In genomic region chr3L:10810539-10811443, dm6 we compare ENCODE assay signal across 1 fruit fly cellular context.
TF ChIP-seq lines count a peak whose summit lies in the region.

No protein-coding gene starts in this region.

TF ChIP-seq in whole organism, embryonic, 481 proteins besides CTCF, POLR2A, EP300 and RAD21 (continued from another document and continues in another):
- TF ChIP-seq ems (GFP tag; optimal IDR thresholded peaks at IDR 0.05; lab: Kevin White, UChicago) (no peak), Pdp1 (GFP tag; optimal IDR thresholded peaks at IDR 0.05; lab: Kevin White, UChicago) (peak; percentile 17 to 42), fru (optimal IDR thresholded peaks at IDR 0.05; lab: Kevin White, UChicago) (peak; percentile 29), klu (GFP tag; IDR thresholded peaks at IDR 0.05; lab: Robert Waterston, UW) (peak; percentile 48; the same call in 1 of the 2 replicates), sisA (GFP tag; IDR thresholded peaks at IDR 0.05; lab: Robert Waterston, UW) (peak; percentile 45), CG6813 (GFP tag; optimal IDR thresholded peaks at IDR 0.05; lab: Kevin White, UChicago) (peak; percentile 33), CG10274 (GFP tag; optimal IDR thresholded peaks at IDR 0.05; lab: Kevin White, UChicago) (no peak), CG32767 (GFP tag; IDR thresholded peaks at IDR 0.05; lab: Robert Waterston, UW) (peak; percentile 59; the same call in 1 of the 2 replicates), da (GFP tag; optimal IDR thresholded peaks at IDR 0.05; lab: Kevin White, UChicago) (no peak), B-H1 (GFP tag; IDR thresholded peaks at IDR 0.05; lab: Robert Waterston, UW) (peak; percentile 58), insv (GFP tag; optimal IDR thresholded peaks at IDR 0.05; lab: Kevin White, UChicago) (no peak), CG16779 (GFP tag; IDR thresholded peaks at IDR 0.05; lab: Robert Waterston, UW) (no peak), Side (GFP tag; optimal IDR thresholded peaks at IDR 0.05; lab: Kevin White, UChicago) (no peak), CG15073 (GFP tag; optimal IDR thresholded peaks at IDR 0.05; lab: Kevin White, UChicago) (peak; percentile 29), Oli (tag; optimal IDR thresholded peaks at IDR 0.05; lab: Kevin White, UChicago) (peak; percentile 79), zen2 (GFP tag; IDR thresholded peaks at IDR 0.05; lab: Robert Waterston, UW; ENCODE audit: partially characterized antibody) (no peak), cad (GFP tag; optimal IDR thresholded peaks at IDR 0.05; lab: Kevin White, UChicago) (no peak), CG12071 (GFP tag; optimal IDR thresholded peaks at IDR 0.05; lab: Kevin White, UChicago) (no peak), Sox102F (GFP tag; optimal IDR thresholded peaks at IDR 0.05; lab: Kevin White, UChicago) (peak; percentile 83), CG9437 (GFP tag; optimal IDR thresholded peaks at IDR 0.05; lab: Kevin White, UChicago) (peak; percentile 43), CG10959 (GFP tag; IDR thresholded peaks at IDR 0.05; lab: Robert Waterston, UW) (no peak), CG4404 (GFP tag; IDR thresholded peaks at IDR 0.05; lab: Robert Waterston, UW) (no peak; the same call in 1 of the 2 replicates), CG7745 (tag; optimal IDR thresholded peaks at IDR 0.05; lab: Kevin White, UChicago) (no peak), CG18599 (GFP tag; optimal IDR thresholded peaks at IDR 0.05; lab: Kevin White, UChicago) (peak; percentile 92), Doc2 (GFP tag; IDR thresholded peaks at IDR 0.05; lab: Robert Waterston, UW) (no peak), abd-A (tag; optimal IDR thresholded peaks at IDR 0.05; lab: Kevin White, UChicago) (peak; percentile 95), CG13287 (GFP tag; IDR thresholded peaks at IDR 0.05; lab: Robert Waterston, UW; ENCODE audit: partially characterized antibody) (no peak), gfzf (GFP tag; optimal IDR thresholded peaks at IDR 0.05; lab: Kevin White, UChicago) (no peak), Sin3A (optimal IDR thresholded peaks at IDR 0.05; lab: Kevin White, UChicago) (no peak), CrebB (tag; optimal IDR thresholded peaks at IDR 0.05; lab: Kevin White, UChicago) (peak; percentile 42), CG2129 (GFP tag; IDR thresholded peaks at IDR 0.05; lab: Robert Waterston, UW; ENCODE audit: partially characterized antibody) (no peak), CG8089 (GFP tag; optimal IDR thresholded peaks at IDR 0.05; lab: Kevin White, UChicago) (no peak), CG1602 (GFP tag; optimal IDR thresholded peaks at IDR 0.05; lab: Kevin White, UChicago) (peak; percentile 44), CG10543 (GFP tag; optimal IDR thresholded peaks at IDR 0.05; lab: Kevin White, UChicago) (peak; percentile 65), Awh (GFP tag; IDR thresholded peaks at IDR 0.05; lab: Robert Waterston, UW) (peak; percentile 70), CG2678 (tag; optimal IDR thresholded peaks at IDR 0.05; lab: Kevin White, UChicago) (peak; percentile 89), CG3847 (GFP tag; IDR thresholded peaks at IDR 0.05; lab: Robert Waterston, UW) (peak; percentile 54), grau (tag; optimal IDR thresholded peaks at IDR 0.05; lab: Kevin White, UChicago) (peak; percentile 81), CG4730 (GFP tag; IDR thresholded peaks at IDR 0.05; lab: Robert Waterston, UW) (peak; percentile 43), Hr78 (GFP tag; optimal IDR thresholded peaks at IDR 0.05; lab: Kevin White, UChicago) (no peak), CG14860 (GFP tag; IDR thresholded peaks at IDR 0.05; lab: Robert Waterston, UW; ENCODE audit: partially characterized antibody) (no peak), CG1529 (GFP tag; optimal IDR thresholded peaks at IDR 0.05; lab: Kevin White, UChicago) (peak; percentile 54), Atf6 (GFP tag; IDR thresholded peaks at IDR 0.05; lab: Robert Waterston, UW) (peak; percentile 74), CG6689 (GFP tag; IDR thresholded peaks at IDR 0.05; lab: Robert Waterston, UW) (peak; percentile 57), Nf-YB (GFP tag; optimal IDR thresholded peaks at IDR 0.05; lab: Kevin White, UChicago) (peak; percentile 38), CG11093 (GFP tag; IDR thresholded peaks at IDR 0.05; lab: Robert Waterston, UW) (peak; percentile 49; the same call in 2 of the 3 replicates), CG1647 (GFP tag; optimal IDR thresholded peaks at IDR 0.05; lab: Kevin White, UChicago) (no peak), CHES-1-like (GFP tag; optimal IDR thresholded peaks at IDR 0.05; lab: Kevin White, UChicago) (no peak), aop (GFP tag; IDR thresholded peaks at IDR 0.05; lab: Robert Waterston, UW) (no peak), ase (GFP tag; IDR thresholded peaks at IDR 0.05; lab: Robert Waterston, UW) (peak; percentile 54; the same call in 1 of the 3 replicates), CG10267 (tag; optimal IDR thresholded peaks at IDR 0.05; lab: Kevin White, UChicago) (peak; percentile 66), HmgD (GFP tag; optimal IDR thresholded peaks at IDR 0.05; lab: Kevin White, UChicago) (no peak), dm (GFP tag; optimal IDR thresholded peaks at IDR 0.05; lab: Kevin White, UChicago) (peak; percentile 6), cwo (GFP tag; optimal IDR thresholded peaks at IDR 0.05; lab: Kevin White, UChicago) (peak; percentile 83), CG9727 (GFP tag; optimal IDR thresholded peaks at IDR 0.05; lab: Kevin White, UChicago) (peak; percentile 72), dati (GFP tag; IDR thresholded peaks at IDR 0.05; lab: Robert Waterston, UW) (no peak), emc (GFP tag; optimal IDR thresholded peaks at IDR 0.05; lab: Kevin White, UChicago) (no peak), CG11695 (GFP tag; IDR thresholded peaks at IDR 0.05; lab: Robert Waterston, UW) (peak; percentile 69; the same call in 2 of the 3 replicates), Ssrp (tag; optimal IDR thresholded peaks at IDR 0.05; lab: Kevin White, UChicago) (peak; percentile 61), dmrt99B (tag; optimal IDR thresholded peaks at IDR 0.05; lab: Kevin White, UChicago) (peak; percentile 87), CG6683 (GFP tag; optimal IDR thresholded peaks at IDR 0.05; lab: Kevin White, UChicago) (peak; percentile 70), CG16815 (GFP tag; optimal IDR thresholded peaks at IDR 0.05; lab: Kevin White, UChicago) (peak; percentile 42), CG7372 (GFP tag; IDR thresholded peaks at IDR 0.05; lab: Robert Waterston, UW) (peak; percentile 39), CG8281 (tag; optimal IDR thresholded peaks at IDR 0.05; lab: Kevin White, UChicago) (peak; percentile 23), jigr1 (GFP tag; IDR thresholded peaks at IDR 0.05; lab: Robert Waterston, UW) (no peak), usp (GFP tag; optimal IDR thresholded peaks at IDR 0.05; lab: Kevin White, UChicago) (no peak), stwl (tag; optimal IDR thresholded peaks at IDR 0.05; lab: Kevin White, UChicago) (peak; percentile 47), CG17568 (GFP tag; optimal IDR thresholded peaks at IDR 0.05; lab: Kevin White, UChicago) (peak; percentile 56), CG13775 (GFP tag; optimal IDR thresholded peaks at IDR 0.05; lab: Kevin White, UChicago) (peak; percentile 57), fu2 (GFP tag; optimal IDR thresholded peaks at IDR 0.05; lab: Kevin White, UChicago) (no peak), CG30020 (tag; optimal IDR thresholded peaks at IDR 0.05; lab: Kevin White, UChicago) (no peak), MTF-1 (GFP tag; optimal IDR thresholded peaks at IDR 0.05; lab: Kevin White, UChicago; ENCODE audit: borderline replicate concordance) (no peak), B-H2 (GFP tag; optimal IDR thresholded peaks at IDR 0.05; lab: Kevin White, UChicago) (no peak), nom (GFP tag; optimal IDR thresholded peaks at IDR 0.05; lab: Kevin White, UChicago) (no peak), tgo (GFP tag; IDR thresholded peaks at IDR 0.05; lab: Robert Waterston, UW) (peak; percentile 76), ara (GFP tag; IDR thresholded peaks at IDR 0.05; lab: Robert Waterston, UW) (peak; percentile 46), Adf1 (GFP tag; IDR thresholded peaks at IDR 0.05; lab: Robert Waterston, UW) (no peak), cato (GFP tag; optimal IDR thresholded peaks at IDR 0.05; lab: Kevin White, UChicago; ENCODE audit: borderline replicate concordance) (peak; percentile 29), eyg (GFP tag; optimal IDR thresholded peaks at IDR 0.05; lab: Kevin White, UChicago) (no peak), CG8478 (optimal IDR thresholded peaks at IDR 0.05; lab: Kevin White, UChicago) (peak; percentile 72), CG15601 (tag; optimal IDR thresholded peaks at IDR 0.05; lab: Kevin White, UChicago) (peak; percentile 3), Dll (GFP tag; IDR thresholded peaks at IDR 0.05; lab: Robert Waterston, UW; ENCODE audit: partially characterized antibody) (no peak), hkb (optimal IDR thresholded peaks at IDR 0.05; lab: Kevin White, UChicago) (no peak), hkb (GFP tag; IDR thresholded peaks at IDR 0.05; lab: Robert Waterston, UW) (peak; percentile 77), CG17829 (tag; optimal IDR thresholded peaks at IDR 0.05; lab: Kevin White, UChicago) (peak; percentile 50), croc (GFP tag; conservative IDR thresholded peaks at IDR 0.05; lab: Robert Waterston, UW) (no peak; the same call in 2 of the 3 replicates), repo (GFP tag; optimal IDR thresholded peaks at IDR 0.05; lab: Kevin White, UChicago) (no peak), CG11398 (GFP tag; optimal IDR thresholded peaks at IDR 0.05; lab: Kevin White, UChicago) (no peak), Hr39 (optimal IDR thresholded peaks at IDR 0.05; lab: Kevin White, UChicago) (no peak), lbe (GFP tag; optimal IDR thresholded peaks at IDR 0.05; lab: Kevin White, UChicago) (no peak), zfh2 (GFP tag; optimal IDR thresholded peaks at IDR 0.05; lab: Kevin White, UChicago) (no peak), TFAM (GFP tag; optimal IDR thresholded peaks at IDR 0.05; lab: Kevin White, UChicago) (no peak), CG10147 (GFP tag; optimal IDR thresholded peaks at IDR 0.05; lab: Kevin White, UChicago) (peak; percentile 73), pb (GFP tag; optimal IDR thresholded peaks at IDR 0.05; lab: Kevin White, UChicago) (no peak), sna (GFP tag; IDR thresholded peaks at IDR 0.05; lab: Robert Waterston, UW; ENCODE audit: partially characterized antibody) (no peak), sug (tag; optimal IDR thresholded peaks at IDR 0.05; lab: Kevin White, UChicago) (peak; percentile 45), chn (GFP tag; optimal IDR thresholded peaks at IDR 0.05; lab: Kevin White, UChicago) (no peak), gt (GFP tag; IDR thresholded peaks at IDR 0.05; lab: Robert Waterston, UW) (no peak), fd3F (GFP tag; optimal IDR thresholded peaks at IDR 0.05; lab: Kevin White, UChicago) (peak; percentile 61), bowl (GFP tag; IDR thresholded peaks at IDR 0.05; lab: Robert Waterston, UW) (no peak), slou (GFP tag; optimal IDR thresholded peaks at IDR 0.05; lab: Kevin White, UChicago) (peak; percentile 24), Hey (tag; optimal IDR thresholded peaks at IDR 0.05; lab: Kevin White, UChicago) (peak; percentile 96), bbx (GFP tag; IDR thresholded peaks at IDR 0.05; lab: Robert Waterston, UW; ENCODE audit: partially characterized antibody) (no peak; the same call in 1 of the 2 replicates), NK7.1 (GFP tag; optimal IDR thresholded peaks at IDR 0.05; lab: Kevin White, UChicago) (no peak), ato (GFP tag; IDR thresholded peaks at IDR 0.05; lab: Robert Waterston, UW; ENCODE audit: partially characterized antibody) (no peak), vvl (GFP tag; IDR thresholded peaks at IDR 0.05; lab: Robert Waterston, UW) (peak; percentile 75), H15 (GFP tag; IDR thresholded peaks at IDR 0.05; lab: Robert Waterston, UW) (peak; percentile 57; the same call in 1 of the 3 replicates), CG2889 (GFP tag; IDR thresholded peaks at IDR 0.05; lab: Robert Waterston, UW) (0 out of 3 replicates have a peak, but pooled peaks have one; percentile 11), nerfin-2 (GFP tag; IDR thresholded peaks at IDR 0.05; lab: Robert Waterston, UW; ENCODE audit: partially characterized antibody) (no peak), inv (GFP tag; IDR thresholded peaks at IDR 0.05; lab: Robert Waterston, UW; ENCODE audit: partially characterized antibody) (no peak), Fer2 (tag; optimal IDR thresholded peaks at IDR 0.05; lab: Kevin White, UChicago) (peak; percentile 57), rib (GFP tag; IDR thresholded peaks at IDR 0.05; lab: Robert Waterston, UW) (no peak), otp (GFP tag; IDR thresholded peaks at IDR 0.05; lab: Robert Waterston, UW) (0 out of 3 replicates have a peak, but pooled peaks have one; percentile 24), CG7987 (GFP tag; optimal IDR thresholded peaks at IDR 0.05; lab: Kevin White, UChicago) (no peak), CG10654 (GFP tag; optimal IDR thresholded peaks at IDR 0.05; lab: Kevin White, UChicago) (peak; percentile 52), gcm (GFP tag; optimal IDR thresholded peaks at IDR 0.05; lab: Kevin White, UChicago) (no peak), CG5953 (GFP tag; IDR thresholded peaks at IDR 0.05; lab: Robert Waterston, UW) (no peak), ro (GFP tag; IDR thresholded peaks at IDR 0.05; lab: Robert Waterston, UW) (peak; percentile 48; the same call in 1 of the 2 replicates), CG18011 (GFP tag; optimal IDR thresholded peaks at IDR 0.05; lab: Kevin White, UChicago) (no peak), Hmx (GFP tag; optimal IDR thresholded peaks at IDR 0.05; lab: Kevin White, UChicago) (peak; percentile 5), CG12236 (GFP tag; optimal IDR thresholded peaks at IDR 0.05; lab: Kevin White, UChicago) (no peak), Neu2 (GFP tag; optimal IDR thresholded peaks at IDR 0.05; lab: Kevin White, UChicago; ENCODE audit: borderline replicate concordance) (no peak), bcd (GFP tag; optimal IDR thresholded peaks at IDR 0.05; lab: Kevin White, UChicago) (peak; percentile 57), lola (GFP tag; optimal IDR thresholded peaks at IDR 0.05; lab: Kevin White, UChicago) (peak in 1 of 3 experiments; percentile 46), corto (GFP tag; optimal IDR thresholded peaks at IDR 0.05; lab: Kevin White, UChicago) (peak; percentile 14), MBD-R2 (GFP tag; IDR thresholded peaks at IDR 0.05; lab: Robert Waterston, UW) (no peak; the same call in 1 of the 2 replicates), Dp (GFP tag; optimal IDR thresholded peaks at IDR 0.05; lab: Kevin White, UChicago) (peak; percentile 9), Hr51 (GFP tag; optimal IDR thresholded peaks at IDR 0.05; lab: Kevin White, UChicago) (peak in 1 of 2 experiments; percentile 79), CG11560 (tag; IDR thresholded peaks at IDR 0.05; lab: Robert Waterston, UW) (no peak), exex (tag; optimal IDR thresholded peaks at IDR 0.05; lab: Kevin White, UChicago) (peak; percentile 40), CG3838 (GFP tag; optimal IDR thresholded peaks at IDR 0.05; lab: Kevin White, UChicago) (no peak)
